In the genomic region with DNA sequence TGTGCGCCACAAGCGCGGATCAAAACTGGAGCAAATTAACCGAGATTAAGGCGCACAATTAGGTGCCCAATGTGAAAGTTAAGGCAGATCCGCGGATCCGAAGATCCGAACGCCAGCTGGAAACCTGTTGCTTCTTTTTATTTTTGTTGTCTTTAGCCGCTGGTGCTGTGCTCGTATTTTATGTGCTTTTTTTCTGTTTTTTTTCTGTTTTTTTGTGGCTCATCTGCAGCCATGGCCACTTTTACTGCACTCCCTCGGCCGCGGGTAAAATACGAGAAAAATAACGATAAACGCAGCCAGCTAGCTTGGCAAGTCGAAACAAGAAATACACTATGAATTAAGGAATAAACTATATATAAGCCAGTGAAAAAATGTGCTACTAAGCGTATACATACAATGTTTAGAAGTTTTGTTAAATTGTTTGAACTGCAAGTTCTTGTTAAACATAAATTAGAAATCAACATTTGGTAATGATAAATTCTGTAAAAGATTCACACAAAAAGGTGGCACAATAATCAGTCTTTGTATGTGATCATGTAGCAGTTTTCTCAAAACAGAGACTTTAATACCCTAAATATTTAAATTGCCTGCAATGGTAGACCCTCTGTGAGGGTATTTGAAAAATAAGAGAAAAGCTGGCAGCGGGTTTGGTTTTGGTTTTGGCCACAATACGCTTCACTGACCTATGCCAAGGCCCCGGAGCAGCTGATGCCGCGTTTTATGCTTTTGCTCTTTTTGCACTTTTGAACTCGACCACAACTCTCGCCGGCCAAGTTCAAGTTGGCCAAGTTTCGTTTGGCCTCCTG, we compare ENCODE assay signal across 2 fruit fly cellular contexts.
A peak's percentile ranks its signal among the peaks of the same experiment; 100 is the strongest.
TF ChIP-seq lines count a peak whose summit lies in the region.

No protein-coding gene starts in this region.

TF ChIP-seq in whole organism, embryonic, 481 proteins besides CTCF, POLR2A, EP300 and RAD21 (continued from another document and continues in another):
- TF ChIP-seq CG17361 (GFP tag; IDR thresholded peaks at IDR 0.05; lab: Robert Waterston, UW), result peak; percentile 35; the same call in 2 of the 3 replicates
- no peak for TF ChIP-seq CG10147 (GFP tag; optimal IDR thresholded peaks at IDR 0.05; lab: Kevin White, UChicago)
- TF ChIP-seq fd64A (GFP tag; optimal IDR thresholded peaks at IDR 0.05; lab: Kevin White, UChicago), result no peak
- TF ChIP-seq Hr3 (GFP tag; optimal IDR thresholded peaks at IDR 0.05; lab: Kevin White, UChicago), result no peak
- TF ChIP-seq jumu (GFP tag; optimal IDR thresholded peaks at IDR 0.05; lab: Kevin White, UChicago), result no peak
- TF ChIP-seq grn (GFP tag; optimal IDR thresholded peaks at IDR 0.05; lab: Kevin White, UChicago), result no peak
- TF ChIP-seq CG15011 (GFP tag; optimal IDR thresholded peaks at IDR 0.05; lab: Kevin White, UChicago), result no peak
- TF ChIP-seq CG31388 (GFP tag; optimal IDR thresholded peaks at IDR 0.05; lab: Kevin White, UChicago), result no peak
- peak; percentile 3 for TF ChIP-seq bab2 (GFP tag; optimal IDR thresholded peaks at IDR 0.05; lab: Kevin White, UChicago)
- TF ChIP-seq B-H2 (GFP tag; optimal IDR thresholded peaks at IDR 0.05; lab: Kevin White, UChicago), result no peak
- TF ChIP-seq CG15269 (tag; optimal IDR thresholded peaks at IDR 0.05; lab: Kevin White, UChicago), result no peak
- peak; percentile 3 for TF ChIP-seq phol (tag; optimal IDR thresholded peaks at IDR 0.05; lab: Kevin White, UChicago)
- no peak for TF ChIP-seq Chrac-16 (GFP tag; optimal IDR thresholded peaks at IDR 0.05; lab: Kevin White, UChicago)
- TF ChIP-seq CG7839 (tag; optimal IDR thresholded peaks at IDR 0.05; lab: Kevin White, UChicago), result peak; percentile 5
- no peak for TF ChIP-seq lmd (GFP tag; IDR thresholded peaks at IDR 0.05; lab: Robert Waterston, UW)
- TF ChIP-seq ftz-f1 (GFP tag; optimal IDR thresholded peaks at IDR 0.05; lab: Kevin White, UChicago), result no peak
- TF ChIP-seq Myb (GFP tag; optimal IDR thresholded peaks at IDR 0.05; lab: Kevin White, UChicago), result no peak
- no peak for TF ChIP-seq CG3281 (GFP tag; optimal IDR thresholded peaks at IDR 0.05; lab: Kevin White, UChicago)
- TF ChIP-seq CG7987 (GFP tag; optimal IDR thresholded peaks at IDR 0.05; lab: Kevin White, UChicago), result no peak
- no peak for TF ChIP-seq CG8281 (tag; optimal IDR thresholded peaks at IDR 0.05; lab: Kevin White, UChicago)
- TF ChIP-seq Dbx (GFP tag; IDR thresholded peaks at IDR 0.05; lab: Robert Waterston, UW), result no peak
- TF ChIP-seq CG18262 (tag; optimal IDR thresholded peaks at IDR 0.05; lab: Kevin White, UChicago), result peak; percentile 27
- TF ChIP-seq CG4820 (GFP tag; optimal IDR thresholded peaks at IDR 0.05; lab: Kevin White, UChicago), result no peak
- no peak for TF ChIP-seq Dip3 (GFP tag; optimal IDR thresholded peaks at IDR 0.05; lab: Kevin White, UChicago)
- no peak for TF ChIP-seq CG18011 (GFP tag; optimal IDR thresholded peaks at IDR 0.05; lab: Kevin White, UChicago)
- TF ChIP-seq CG12744 (GFP tag; optimal IDR thresholded peaks at IDR 0.05; lab: Kevin White, UChicago), result no peak
- TF ChIP-seq aop (GFP tag; IDR thresholded peaks at IDR 0.05; lab: Robert Waterston, UW), result no peak
- no peak for TF ChIP-seq zfh2 (GFP tag; optimal IDR thresholded peaks at IDR 0.05; lab: Kevin White, UChicago)
- no peak for TF ChIP-seq CG15514 (GFP tag; optimal IDR thresholded peaks at IDR 0.05; lab: Kevin White, UChicago)
- TF ChIP-seq CG4360 (GFP tag; IDR thresholded peaks at IDR 0.05; lab: Robert Waterston, UW), result no peak
- TF ChIP-seq CG3726 (GFP tag; IDR thresholded peaks at IDR 0.05; lab: Robert Waterston, UW), result no peak
- no peak for TF ChIP-seq CG17186 (GFP tag; optimal IDR thresholded peaks at IDR 0.05; lab: Kevin White, UChicago)
- peak; percentile 92 for TF ChIP-seq nom (GFP tag; optimal IDR thresholded peaks at IDR 0.05; lab: Kevin White, UChicago)
- TF ChIP-seq CG6791 (GFP tag; IDR thresholded peaks at IDR 0.05; lab: Robert Waterston, UW; ENCODE audit: partially characterized antibody), result no peak
- TF ChIP-seq zfh1 (GFP tag; IDR thresholded peaks at IDR 0.05; lab: Robert Waterston, UW), result no peak
- TF ChIP-seq CG13624 (GFP tag; optimal IDR thresholded peaks at IDR 0.05; lab: Kevin White, UChicago), result no peak
- no peak for TF ChIP-seq Neu2 (GFP tag; optimal IDR thresholded peaks at IDR 0.05; lab: Kevin White, UChicago; ENCODE audit: borderline replicate concordance)
- no peak for TF ChIP-seq hb (GFP tag; IDR thresholded peaks at IDR 0.05; lab: Robert Waterston, UW; ENCODE audit: partially characterized antibody)
- TF ChIP-seq seq (GFP tag; IDR thresholded peaks at IDR 0.05; lab: Robert Waterston, UW), result no peak
- TF ChIP-seq Med (GFP tag; lab: Kevin White, UChicago), result peak; percentile 57
- TF ChIP-seq Dll (GFP tag; IDR thresholded peaks at IDR 0.05; lab: Robert Waterston, UW; ENCODE audit: partially characterized antibody), result no peak
- TF ChIP-seq CG10431 (GFP tag; optimal IDR thresholded peaks at IDR 0.05; lab: Kevin White, UChicago), result no peak
- TF ChIP-seq CG11504 (tag; optimal IDR thresholded peaks at IDR 0.05; lab: Kevin White, UChicago), result peak; percentile 49
- TF ChIP-seq CG11085 (GFP tag; IDR thresholded peaks at IDR 0.05; lab: Robert Waterston, UW), result no peak
- no peak for TF ChIP-seq trem (tag; optimal IDR thresholded peaks at IDR 0.05; lab: Kevin White, UChicago)
- TF ChIP-seq az2 (GFP tag; optimal IDR thresholded peaks at IDR 0.05; lab: Kevin White, UChicago), result no peak
- TF ChIP-seq lov (optimal IDR thresholded peaks at IDR 0.05; lab: Kevin White, UChicago), result no peak
- TF ChIP-seq lov (GFP tag; IDR thresholded peaks at IDR 0.05; lab: Robert Waterston, UW), result no peak
- no peak for TF ChIP-seq CG43689 (GFP tag; IDR thresholded peaks at IDR 0.05; lab: Robert Waterston, UW)
- TF ChIP-seq CG11247 (GFP tag; IDR thresholded peaks at IDR 0.05; lab: Robert Waterston, UW), result no peak
- no peak for TF ChIP-seq her (GFP tag; optimal IDR thresholded peaks at IDR 0.05; lab: Kevin White, UChicago)
- TF ChIP-seq vvl (GFP tag; IDR thresholded peaks at IDR 0.05; lab: Robert Waterston, UW), result no peak
- no peak for TF ChIP-seq Nf-YC (tag; optimal IDR thresholded peaks at IDR 0.05; lab: Kevin White, UChicago)
- no peak for TF ChIP-seq eyg (GFP tag; optimal IDR thresholded peaks at IDR 0.05; lab: Kevin White, UChicago)
- TF ChIP-seq wdn (GFP tag; IDR thresholded peaks at IDR 0.05; lab: Robert Waterston, UW), result no peak
- no peak for TF ChIP-seq CG12769 (tag; optimal IDR thresholded peaks at IDR 0.05; lab: Kevin White, UChicago)
- TF ChIP-seq sr (GFP tag; IDR thresholded peaks at IDR 0.05; lab: Robert Waterston, UW), result no peak
- no peak for TF ChIP-seq knrl (GFP tag; IDR thresholded peaks at IDR 0.05; lab: Robert Waterston, UW; ENCODE audit: partially characterized antibody)
- TF ChIP-seq Fer2 (tag; optimal IDR thresholded peaks at IDR 0.05; lab: Kevin White, UChicago), result no peak
- no peak for TF ChIP-seq CG32772 (GFP tag; IDR thresholded peaks at IDR 0.05; lab: Robert Waterston, UW)
- no peak for TF ChIP-seq Oli (tag; optimal IDR thresholded peaks at IDR 0.05; lab: Kevin White, UChicago)
- no peak for TF ChIP-seq CG9876 (GFP tag; optimal IDR thresholded peaks at IDR 0.05; lab: Kevin White, UChicago)
- TF ChIP-seq CG3847 (GFP tag; IDR thresholded peaks at IDR 0.05; lab: Robert Waterston, UW), result no peak
- TF ChIP-seq peb (GFP tag; IDR thresholded peaks at IDR 0.05; lab: Robert Waterston, UW), result no peak
- no peak for TF ChIP-seq Bteb2 (GFP tag; optimal IDR thresholded peaks at IDR 0.05; lab: Kevin White, UChicago)

TF ChIP-seq in whole organism, prepupa, 60 proteins besides CTCF, POLR2A, EP300 and RAD21 (continued from another document):
- TF ChIP-seq Ets96B (tag; optimal IDR thresholded peaks at IDR 0.05; lab: Kevin White, UChicago) (peak; percentile 31), CG31627 (GFP tag; optimal IDR thresholded peaks at IDR 0.05; lab: Kevin White, UChicago) (no peak), CG6808 (GFP tag; optimal IDR thresholded peaks at IDR 0.05; lab: Kevin White, UChicago) (peak; percentile 73), spab (GFP tag; optimal IDR thresholded peaks at IDR 0.05; lab: Kevin White, UChicago) (peak; percentile 40), esn (GFP tag; optimal IDR thresholded peaks at IDR 0.05; lab: Kevin White, UChicago) (no peak), pdm3 (GFP tag; optimal IDR thresholded peaks at IDR 0.05; lab: Kevin White, UChicago) (peak; percentile 6), Lpt (GFP tag; optimal IDR thresholded peaks at IDR 0.05; lab: Kevin White, UChicago) (no peak), CG1621 (tag; optimal IDR thresholded peaks at IDR 0.05; lab: Kevin White, UChicago) (peak; percentile 38), CG3919 (GFP tag; optimal IDR thresholded peaks at IDR 0.05; lab: Kevin White, UChicago) (peak; percentile 2), CG7368 (GFP tag; optimal IDR thresholded peaks at IDR 0.05; lab: Kevin White, UChicago) (no peak), eg (GFP tag; IDR thresholded peaks at IDR 0.05; lab: Robert Waterston, UW) (peak; percentile 39; the same call in 1 of the 3 replicates), achi (GFP tag; optimal IDR thresholded peaks at IDR 0.05; lab: Kevin White, UChicago) (no peak), cyc (GFP tag; optimal IDR thresholded peaks at IDR 0.05; lab: Kevin White, UChicago) (no peak), Eip78C (GFP tag; lab: Kevin White, UChicago) (peak; percentile 92), Hr38 (GFP tag; optimal IDR thresholded peaks at IDR 0.05; lab: Kevin White, UChicago) (no peak), OdsH (GFP tag; optimal IDR thresholded peaks at IDR 0.05; lab: Kevin White, UChicago) (peak; percentile 27), CG4318 (GFP tag; optimal IDR thresholded peaks at IDR 0.05; lab: Kevin White, UChicago) (no peak), Hr4 (GFP tag; optimal IDR thresholded peaks at IDR 0.05; lab: Kevin White, UChicago) (peak; percentile 12), CG11294 (GFP tag; IDR thresholded peaks at IDR 0.05; lab: Robert Waterston, UW) (no peak), svp (GFP tag; lab: Kevin White, UChicago) (peak; percentile 70)
